Fruit fly (Drosophila melanogaster): ENCODE results near the gene CG8907.

The CG8907 gene

DNA sequence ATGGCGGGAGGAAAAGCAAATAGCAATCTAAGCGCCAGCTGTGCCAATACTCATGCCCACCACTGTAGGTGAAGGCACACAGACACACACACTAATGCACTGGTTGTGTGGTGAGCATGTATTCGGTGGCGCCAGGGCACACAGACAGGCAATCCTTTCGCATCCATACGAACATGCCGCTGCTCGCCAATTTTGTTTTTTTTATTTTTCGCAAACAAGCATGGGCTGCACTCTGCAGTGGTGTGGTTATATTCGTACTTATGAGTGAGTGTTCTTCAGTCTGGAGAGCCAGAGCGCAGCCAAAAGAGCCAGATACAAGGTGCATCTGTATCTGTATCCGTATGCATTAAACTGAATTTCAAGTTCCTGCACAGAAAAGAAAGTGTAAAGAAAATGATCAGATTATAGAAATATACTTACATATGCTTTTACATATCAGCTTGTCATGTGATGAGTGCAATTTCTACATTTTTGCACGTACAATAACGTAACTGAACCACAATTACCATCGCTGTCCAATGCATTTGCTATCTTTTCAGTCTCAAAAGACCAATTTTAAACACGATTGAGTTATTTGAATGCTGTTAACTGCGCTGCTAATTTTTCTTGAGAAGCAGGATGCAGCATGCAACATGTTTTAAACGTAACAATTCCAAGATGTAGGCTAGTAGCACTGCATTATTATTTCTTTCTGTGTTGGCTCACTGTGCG, 51.2 kb downstream of the CG8907 start (continued):
- TF ChIP-seq CG11762 (GFP tag; optimal IDR thresholded peaks at IDR 0.05; ENCODE audit: insufficient read depth), result peak; percentile 83
- TF ChIP-seq net (GFP tag; optimal IDR thresholded peaks at IDR 0.05), result peak; percentile 81
- peak; percentile 91 for TF ChIP-seq OdsH (GFP tag; optimal IDR thresholded peaks at IDR 0.05)
- TF ChIP-seq Smox (GFP tag; optimal IDR thresholded peaks at IDR 0.05), result peak; percentile 74
- TF ChIP-seq vri (GFP tag; optimal IDR thresholded peaks at IDR 0.05), result peak; percentile 72
- peak; percentile 75 for TF ChIP-seq CG16779 (tag; optimal IDR thresholded peaks at IDR 0.05)
- TF ChIP-seq CG32006 (GFP tag; optimal IDR thresholded peaks at IDR 0.05), result peak; percentile 98
- peak; percentile 77 for TF ChIP-seq CG7368 (GFP tag; optimal IDR thresholded peaks at IDR 0.05)
- TF ChIP-seq Eip93F (GFP tag; optimal IDR thresholded peaks at IDR 0.05), result no peak

- TF ChIP-seq salr (GFP tag; optimal IDR thresholded peaks at IDR 0.05) (peak in 1 of 2 experiments; percentile 27), lz (GFP tag; optimal IDR thresholded peaks at IDR 0.05) (no peak)
Measured at dm6 chr3R:17059811-17060169, 51.7 kb downstream of the CG8907 start.

dm6 chr3R:17060244-17060664, 52.2 kb downstream of the CG8907 start:
- no peak for TF ChIP-seq CG1621 (tag; optimal IDR thresholded peaks at IDR 0.05)
- peak in 1 of 2 experiments; percentile 93 for TF ChIP-seq salr (GFP tag; optimal IDR thresholded peaks at IDR 0.05)
- peak; percentile 73 for TF ChIP-seq eg (GFP tag; IDR thresholded peaks at IDR 0.05)
- TF ChIP-seq Ets21C (GFP tag; optimal IDR thresholded peaks at IDR 0.05), result no peak
- peak; percentile 67 for TF ChIP-seq Sox14 (GFP tag; optimal IDR thresholded peaks at IDR 0.05)
- peak; percentile 49 to 62 for TF ChIP-seq ss (GFP tag; optimal IDR thresholded peaks at IDR 0.05)
- peak; percentile 70 for TF ChIP-seq CG3919 (GFP tag; optimal IDR thresholded peaks at IDR 0.05)
- TF ChIP-seq CG11902 (GFP tag; optimal IDR thresholded peaks at IDR 0.05), result peak; percentile 9
- no peak for TF ChIP-seq svp (GFP tag)
- no peak for TF ChIP-seq fd85E (GFP tag; optimal IDR thresholded peaks at IDR 0.05)
- TF ChIP-seq CG6808 (GFP tag; optimal IDR thresholded peaks at IDR 0.05), result peak; percentile 73
- peak; percentile 43 for TF ChIP-seq Sox15 (GFP tag; optimal IDR thresholded peaks at IDR 0.05)
- peak; percentile 31 for TF ChIP-seq Hr39 (GFP tag; optimal IDR thresholded peaks at IDR 0.05)
- peak; percentile 50 for TF ChIP-seq CG34406 (GFP tag; optimal IDR thresholded peaks at IDR 0.05)
- TF ChIP-seq fkh (GFP tag; optimal IDR thresholded peaks at IDR 0.05), result no peak
- peak; percentile 75 for TF ChIP-seq net (GFP tag; optimal IDR thresholded peaks at IDR 0.05)
- no peak for TF ChIP-seq Blimp-1 (GFP tag; optimal IDR thresholded peaks at IDR 0.05)
- peak; percentile 85 for TF ChIP-seq CG4318 (GFP tag; optimal IDR thresholded peaks at IDR 0.05)
- no peak for TF ChIP-seq CG6854 (GFP tag; optimal IDR thresholded peaks at IDR 0.05)
- TF ChIP-seq CG8632 (GFP tag; optimal IDR thresholded peaks at IDR 0.05), result peak; percentile 42
- peak; percentile 10 for TF ChIP-seq Lpt (GFP tag; optimal IDR thresholded peaks at IDR 0.05)
- TF ChIP-seq CG8119 (GFP tag; IDR thresholded peaks at IDR 0.05), result peak; percentile 84
- TF ChIP-seq pdm3 (GFP tag; optimal IDR thresholded peaks at IDR 0.05), result peak; percentile 75
- peak; percentile 51 for TF ChIP-seq esn (GFP tag; optimal IDR thresholded peaks at IDR 0.05)
- TF ChIP-seq Smox (GFP tag; optimal IDR thresholded peaks at IDR 0.05), result peak; percentile 25
- TF ChIP-seq spab (GFP tag; optimal IDR thresholded peaks at IDR 0.05), result peak; percentile 73
- peak; percentile 76 for TF ChIP-seq OdsH (GFP tag; optimal IDR thresholded peaks at IDR 0.05)
- peak; percentile 46 for TF ChIP-seq CG6792 (GFP tag; optimal IDR thresholded peaks at IDR 0.05)
- TF ChIP-seq Eip78C (GFP tag), result peak; percentile 93
- peak; percentile 38 for TF ChIP-seq cyc (GFP tag; optimal IDR thresholded peaks at IDR 0.05)
- peak; percentile 70 for TF ChIP-seq acj6 (GFP tag; optimal IDR thresholded peaks at IDR 0.05)
- TF ChIP-seq CG9139 (GFP tag; optimal IDR thresholded peaks at IDR 0.05), result peak; percentile 40
- no peak for TF ChIP-seq Sox102F (GFP tag; optimal IDR thresholded peaks at IDR 0.05)
- TF ChIP-seq lz (GFP tag; optimal IDR thresholded peaks at IDR 0.05), result peak; percentile 31
- TF ChIP-seq fd59A (GFP tag; optimal IDR thresholded peaks at IDR 0.05), result peak; percentile 65
- peak; percentile 70 for TF ChIP-seq CG10669 (GFP tag; optimal IDR thresholded peaks at IDR 0.05)
- TF ChIP-seq CG6276 (GFP tag; optimal IDR thresholded peaks at IDR 0.05), result peak; percentile 78
- no peak for TF ChIP-seq Eip93F (GFP tag; optimal IDR thresholded peaks at IDR 0.05)
- TF ChIP-seq CG6163 (GFP tag; IDR thresholded peaks at IDR 0.05), result peak; percentile 73; the same call in 2 of the 3 replicates
- TF ChIP-seq CG7368 (GFP tag; optimal IDR thresholded peaks at IDR 0.05), result peak; percentile 40
- peak; percentile 42 for TF ChIP-seq Gug (GFP tag; IDR thresholded peaks at IDR 0.05)
